Fruit fly (Drosophila melanogaster) whole organism, embryonic: ENCODE measurements around the gene CG14787.

Experiments used
- C15 ChIP-seq: fragments of 200-800 bp; sonication (Bioruptor generic); IDR thresholded peaks from 3 replicates; pipeline ENCODE4 v1.3.6; 2022; ENCODE audit warnings: missing biosample characterization, missing genetic modification characterization
- CG10209 ChIP-seq: fragments of 200-800 bp; sonication (Bioruptor generic); optimal IDR thresholded peaks from 3 replicates; lab custom pipeline; 2017; ENCODE audit warnings: missing biosample characterization, mild to moderate bottlenecking, missing genetic modification characterization, missing genetic modification reagents
- CG10654 ChIP-seq: fragments of 200-800 bp; sonication (Bioruptor generic); optimal IDR thresholded peaks from 2 replicates; lab custom pipeline; 2016; ENCODE audit warnings: missing biosample characterization, missing genetic modification characterization
- CG15011 ChIP-seq: fragments of 200-800 bp; sonication (Bioruptor generic); optimal IDR thresholded peaks from 3 replicates; lab custom pipeline; 2018; ENCODE audit warnings: missing biosample characterization, mild to moderate bottlenecking, missing genetic modification characterization
- CG15601 ChIP-seq: fragments of 200-800 bp; sonication (Bioruptor generic); optimal IDR thresholded peaks from 3 replicates; lab custom pipeline; 2019; ENCODE audit warnings: missing biosample characterization, mild to moderate bottlenecking, missing genetic modification characterization, moderate library complexity
- CG17612 ChIP-seq: fragments of 200-800 bp; sonication (Bioruptor generic); IDR thresholded peaks from 2 replicates; pipeline ENCODE4 v1.3.6; 2022; ENCODE audit warnings: missing biosample characterization, missing genetic modification characterization
- CG1832 ChIP-seq: fragments of 200-800 bp; sonication (Bioruptor generic); optimal IDR thresholded peaks from 2 replicates; lab custom pipeline; 2017; ENCODE audit warnings: missing biosample characterization, mild to moderate bottlenecking, missing genetic modification characterization, inconsistent platforms
- CG30403 ChIP-seq: fragments of 200-800 bp; sonication (Bioruptor generic); optimal IDR thresholded peaks from 3 replicates; lab custom pipeline; 2016; ENCODE audit warnings: missing biosample characterization, missing genetic modification characterization
- CG3065 ChIP-seq: fragments of 200-800 bp; sonication (Bioruptor generic); optimal IDR thresholded peaks from 2 replicates; lab custom pipeline; 2016; ENCODE audit warnings: missing biosample characterization, missing genetic modification characterization
- CG3726 ChIP-seq: fragments of 200-800 bp; sonication (Bioruptor generic); IDR thresholded peaks from 3 replicates; pipeline ENCODE4, ENCODE4 v1.3.6; 2022; ENCODE audit warnings: missing biosample characterization, missing genetic modification characterization
- CG4360 ChIP-seq: fragments of 200-800 bp; sonication (Bioruptor generic); IDR thresholded peaks from 2 replicates; pipeline ENCODE4 v1.3.6; 2022; ENCODE audit warnings: missing biosample characterization, missing genetic modification characterization
- CG4424 ChIP-seq: fragments of 200-800 bp; sonication (Bioruptor generic); optimal IDR thresholded peaks from 3 replicates; lab custom pipeline; 2016; ENCODE audit warnings: missing biosample characterization, missing genetic modification characterization
- CG5245 ChIP-seq: fragments of 200-800 bp; sonication (Bioruptor generic); optimal IDR thresholded peaks from 3 replicates; lab custom pipeline; 2016; ENCODE audit warnings: missing biosample characterization, missing genetic modification characterization
- CG7987 ChIP-seq: fragments of 200-800 bp; sonication (Bioruptor generic); optimal IDR thresholded peaks from 2 replicates; lab custom pipeline; 2018; ENCODE audit warnings: missing biosample characterization, mild to moderate bottlenecking, missing genetic modification characterization, moderate library complexity
- CG8290 ChIP-seq, 3 experiments: fragments of 200-800 bp; sonication (Bioruptor generic); optimal IDR thresholded peaks; 2 replicates each; lab custom pipeline; 2016 to 2019; ENCODE audit warnings: missing biosample characterization in 3 of 3, missing genetic modification characterization in 3 of 3, mild to moderate bottlenecking in 2 of 3, moderate library complexity in 1 of 3
- CG8478 ChIP-seq: fragments of >200 bp; optimal IDR thresholded peaks from 2 replicates; lab custom pipeline; 2018
- CG8944 ChIP-seq: fragments of 200-800 bp; sonication (Bioruptor generic); optimal IDR thresholded peaks from 3 replicates; lab custom pipeline; 2016; ENCODE audit warnings: missing biosample characterization, missing genetic modification characterization
- CrebB ChIP-seq: fragments of 200-800 bp; sonication (Bioruptor generic); optimal IDR thresholded peaks from 3 replicates; lab custom pipeline; 2018; ENCODE audit warnings: missing biosample characterization, mild to moderate bottlenecking, missing genetic modification characterization
- D19A ChIP-seq: fragments of 200-800 bp; optimal IDR thresholded peaks from 3 replicates; lab custom pipeline; 2019; ENCODE audit warnings: missing biosample characterization, mild to moderate bottlenecking, missing genetic modification characterization, moderate library complexity
- Dad ChIP-seq: fragments of 200-800 bp; sonication (Bioruptor generic); optimal IDR thresholded peaks from 3 replicates; lab custom pipeline; 2016; ENCODE audit warnings: missing biosample characterization, missing genetic modification characterization
- Doc3 ChIP-seq: fragments of 200-800 bp; sonication (Bioruptor generic); IDR thresholded peaks from 3 replicates; pipeline ENCODE4 v1.3.6; 2022; ENCODE audit warnings: missing biosample characterization, missing genetic modification characterization; ENCODE audit not compliant: partially characterized antibody
- Gsc ChIP-seq: fragments of 200-800 bp; sonication (Bioruptor generic); IDR thresholded peaks from 2 replicates; pipeline ENCODE4 v1.3.6; 2022; ENCODE audit warnings: missing biosample characterization, missing genetic modification characterization
- HLH54F ChIP-seq: fragments of 200-800 bp; sonication (Bioruptor generic); optimal IDR thresholded peaks from 3 replicates; lab custom pipeline; 2016; ENCODE audit warnings: missing biosample characterization, missing genetic modification characterization
- MTF-1 ChIP-seq: fragments of 200-800 bp; sonication (Bioruptor generic); optimal IDR thresholded peaks from 2 replicates; lab custom pipeline; 2018; ENCODE audit warnings: missing biosample characterization, mild to moderate bottlenecking, missing genetic modification characterization, borderline replicate concordance
- Opbp ChIP-seq: fragments of 200-800 bp; sonication (Bioruptor generic); IDR thresholded peaks from 3 replicates; pipeline ENCODE4 v1.3.6; 2022; ENCODE audit warnings: missing biosample characterization, missing genetic modification characterization; ENCODE audit not compliant: partially characterized antibody
- Optix ChIP-seq: fragments of 200-800 bp; sonication (Bioruptor generic); IDR thresholded peaks from 3 replicates; pipeline ENCODE4 v1.3.6; 2022; ENCODE audit warnings: missing biosample characterization, missing genetic modification characterization
- Poxn ChIP-seq: fragments of 200-800 bp; sonication (Bioruptor generic); IDR thresholded peaks from 2 replicates; pipeline ENCODE4 v1.3.6; 2022; ENCODE audit warnings: missing biosample characterization, missing genetic modification characterization
- Sry-β ChIP-seq: fragments of 200-800 bp; sonication (Bioruptor generic); optimal IDR thresholded peaks from 2 replicates; lab custom pipeline; 2018; ENCODE audit warnings: missing biosample characterization, mild to moderate bottlenecking, missing genetic modification characterization, moderate library complexity
- Stat92E ChIP-seq, 3 experiments: fragments of >200 bp in 2 of 3; fragments of 200-800 bp in 1 of 3; sonication (Bioruptor generic) in 1 of 3; optimal IDR thresholded peaks; 2 replicates each; lab custom pipeline; 2017 to 2019; ENCODE audit warnings: missing biosample characterization in 3 of 3, missing genetic modification characterization in 3 of 3, mild to moderate bottlenecking in 1 of 3, moderate library complexity in 1 of 3
- ase ChIP-seq: fragments of 200-800 bp; sonication (Bioruptor generic); IDR thresholded peaks from 3 replicates; pipeline ENCODE4 v1.3.6; 2022; ENCODE audit warnings: missing biosample characterization, missing genetic modification characterization
- ato ChIP-seq: fragments of 200-800 bp; sonication (Bioruptor generic); IDR thresholded peaks from 2 replicates; pipeline ENCODE4 v1.3.6; 2022; ENCODE audit warnings: missing biosample characterization, missing genetic modification characterization; ENCODE audit not compliant: partially characterized antibody
- br ChIP-seq: fragments of >200 bp; optimal IDR thresholded peaks from 2 replicates; lab custom pipeline; 2017
- crc ChIP-seq: fragments of 200-800 bp; sonication (Bioruptor generic); optimal IDR thresholded peaks from 2 replicates; lab custom pipeline; 2016; ENCODE audit warnings: missing biosample characterization, missing genetic modification characterization
- crp ChIP-seq, 2 experiments: fragments of 200-800 bp; sonication (Bioruptor generic); optimal IDR thresholded peaks; 2 replicates in 1 of 2; 3 replicates in 1 of 2; lab custom pipeline; 2017; ENCODE audit warnings: missing biosample characterization in 2 of 2, missing genetic modification characterization in 2 of 2, mild to moderate bottlenecking in 1 of 2, moderate library complexity in 1 of 2
- da ChIP-seq: fragments of 200-800 bp; sonication (Bioruptor generic); optimal IDR thresholded peaks from 2 replicates; lab custom pipeline; 2016; ENCODE audit warnings: missing biosample characterization, missing genetic modification characterization
- gcm ChIP-seq: fragments of 200-800 bp; sonication (Bioruptor generic); optimal IDR thresholded peaks from 2 replicates; lab custom pipeline; 2019; ENCODE audit warnings: missing biosample characterization, mild to moderate bottlenecking, missing genetic modification characterization, moderate library complexity
- grn ChIP-seq: fragments of 200-800 bp; sonication (Bioruptor generic); optimal IDR thresholded peaks from 3 replicates; lab custom pipeline; 2017; ENCODE audit warnings: missing biosample characterization, missing genetic modification characterization
- gsb ChIP-seq: fragments of 200-800 bp; sonication (Bioruptor generic); IDR thresholded peaks from 2 replicates; pipeline ENCODE4 v1.3.6; 2022; ENCODE audit warnings: missing biosample characterization, missing genetic modification characterization
- gsb-n ChIP-seq: fragments of 200-800 bp; sonication (Bioruptor generic); optimal IDR thresholded peaks from 3 replicates; lab custom pipeline; 2018; ENCODE audit warnings: missing biosample characterization, mild to moderate bottlenecking, missing genetic modification characterization
- hth ChIP-seq: fragments of >200 bp; optimal IDR thresholded peaks from 2 replicates; lab custom pipeline; 2017; ENCODE audit warnings: inconsistent platforms
- kay ChIP-seq: fragments of 200-800 bp; sonication (Bioruptor generic); optimal IDR thresholded peaks from 2 replicates; lab custom pipeline; 2016; ENCODE audit warnings: missing biosample characterization, missing genetic modification characterization
- kni ChIP-seq: fragments of 200-800 bp; sonication (Bioruptor generic); optimal IDR thresholded peaks from 3 replicates; lab custom pipeline; 2017; ENCODE audit warnings: mild to moderate bottlenecking, missing biosample characterization, missing genetic modification reagents, missing genetic modification characterization
- nom ChIP-seq: fragments of 200-800 bp; sonication (Bioruptor generic); optimal IDR thresholded peaks from 2 replicates; lab custom pipeline; 2017; ENCODE audit warnings: missing biosample characterization, missing genetic modification characterization, mild to moderate bottlenecking, moderate library complexity, missing genetic modification reagents
- row ChIP-seq: fragments of 200-800 bp; sonication (Bioruptor generic); IDR thresholded peaks from 3 replicates; pipeline ENCODE4 v1.3.6; 2022; ENCODE audit warnings: missing biosample characterization, missing genetic modification characterization
- scrt ChIP-seq: fragments of 200-800 bp; sonication (Bioruptor generic); optimal IDR thresholded peaks from 2 replicates; lab custom pipeline; 2018; ENCODE audit warnings: missing biosample characterization, mild to moderate bottlenecking, missing genetic modification characterization, moderate library complexity
- sima ChIP-seq: fragments of 200-800 bp; sonication (Bioruptor generic); optimal IDR thresholded peaks from 2 replicates; lab custom pipeline; 2016; ENCODE audit warnings: missing biosample characterization, missing genetic modification characterization
- so ChIP-seq: fragments of 200-800 bp; sonication (Bioruptor generic); IDR thresholded peaks from 3 replicates; pipeline ENCODE4 v1.3.6; 2022; ENCODE audit warnings: missing biosample characterization, missing genetic modification characterization
- ssp ChIP-seq: fragments of 200-800 bp; sonication (Bioruptor generic); IDR thresholded peaks from 2 replicates; pipeline ENCODE4 v1.3.6; 2022; ENCODE audit warnings: missing biosample characterization, missing genetic modification characterization
- tll ChIP-seq, 2 experiments: fragments of 200-800 bp in 1 of 2; fragments of >200 bp in 1 of 2; sonication (Bioruptor generic) in 1 of 2; optimal IDR thresholded peaks; 2 replicates each; lab custom pipeline; 2017 to 2019; ENCODE audit warnings: missing biosample characterization in 2 of 2, missing genetic modification characterization in 2 of 2, mild to moderate bottlenecking in 1 of 2, moderate library complexity in 1 of 2
- toy ChIP-seq: fragments of 200-800 bp; sonication (Bioruptor generic); IDR thresholded peaks from 2 replicates; pipeline ENCODE4 v1.3.6; 2022; ENCODE audit warnings: missing biosample characterization, missing genetic modification characterization
- vfl ChIP-seq: fragments of 200-800 bp; sonication (Bioruptor generic); optimal IDR thresholded peaks from 2 replicates; lab custom pipeline; 2016; ENCODE audit warnings: missing biosample characterization, missing genetic modification characterization
- z ChIP-seq: fragments of 200-800 bp; sonication (Bioruptor generic); IDR thresholded peaks from 3 replicates; pipeline ENCODE4 v1.3.6; 2022; ENCODE audit warnings: missing biosample characterization, missing genetic modification characterization

CG14787 gene

dm6 chrX:1476848-1477247 lies 15.4 kb upstream of the CG14787 start, which contains the start of the genes Rab27 and mei-38 (continued):
- TF ChIP-seq Optix (GFP tag; lab: Robert Waterston, UW) (no peak), z (GFP tag; lab: Robert Waterston, UW) (no peak), ase (GFP tag; lab: Robert Waterston, UW) (no peak), scrt (GFP tag; lab: Kevin White, UChicago) (no peak), CG3726 (GFP tag; lab: Robert Waterston, UW) (no peak), so (GFP tag; lab: Robert Waterston, UW) (no peak), HLH54F (GFP tag; lab: Kevin White, UChicago) (peak; percentile 54), CG5245 (GFP tag; lab: Kevin White, UChicago) (no peak), CG8478 (lab: Kevin White, UChicago) (no peak), kay (GFP tag; lab: Kevin White, UChicago) (no peak), CG15011 (no peak), CG15601 (tag; lab: Kevin White, UChicago) (no peak), tll (GFP tag; optimal IDR thresholded peaks at IDR 0.05; lab: Kevin White, UChicago) (no peak), CG1832 (GFP tag; lab: Kevin White, UChicago) (no peak), ato (GFP tag; lab: Robert Waterston, UW) (peak; percentile 33; the same call in 1 of the 2 replicates), Doc3 (GFP tag; lab: Robert Waterston, UW) (0 out of 3 replicates have a peak, but pooled peaks have one; percentile 35), Sry-β (no peak), nom (no peak), crc (GFP tag; lab: Kevin White, UChicago) (no peak), da (no peak), Gsc (GFP tag; lab: Robert Waterston, UW) (no peak), toy (no peak), CG4360 (no peak), CG10209 (GFP tag; lab: Kevin White, UChicago) (no peak), CG8290 (GFP tag; optimal IDR thresholded peaks at IDR 0.05; lab: Kevin White, UChicago) (peak; percentile 67), CG8290 (tag; optimal IDR thresholded peaks at IDR 0.05; lab: Kevin White, UChicago) (peak in 1 of 2 experiments; percentile 44), gsb-n (tag; lab: Kevin White, UChicago) (no peak), MTF-1 (no peak), gsb (GFP tag; lab: Robert Waterston, UW) (no peak), CrebB (tag; lab: Kevin White, UChicago) (no peak), crp (GFP tag; optimal IDR thresholded peaks at IDR 0.05; lab: Kevin White, UChicago) (no peak), kni (no peak), CG3065 (GFP tag; lab: Kevin White, UChicago) (no peak), Dad (GFP tag; lab: Kevin White, UChicago) (no peak), br (lab: Kevin White, UChicago) (no peak), Poxn (GFP tag; lab: Robert Waterston, UW) (no peak), C15 (GFP tag; lab: Robert Waterston, UW) (no peak), hth (lab: Kevin White, UChicago) (no peak), CG7987 (no peak), CG8944 (GFP tag; lab: Kevin White, UChicago) (no peak), grn (GFP tag; lab: Kevin White, UChicago) (no peak), Stat92E (GFP tag; optimal IDR thresholded peaks at IDR 0.05; lab: Kevin White, UChicago) (no peak), D19A (tag; lab: Kevin White, UChicago) (no peak), Opbp (GFP tag; lab: Robert Waterston, UW) (peak; percentile 78), gcm (GFP tag; lab: Kevin White, UChicago) (no peak), vfl (GFP tag; lab: Kevin White, UChicago) (peak; percentile 20), CG4424 (GFP tag; lab: Kevin White, UChicago) (peak; percentile 7), CG10654 (GFP tag; lab: Kevin White, UChicago) (no peak), CG17612 (GFP tag; lab: Robert Waterston, UW) (no peak), CG30403 (GFP tag; lab: Kevin White, UChicago) (peak; percentile 19), sima (GFP tag; lab: Kevin White, UChicago) (no peak), ssp (GFP tag; lab: Robert Waterston, UW) (no peak), row (GFP tag; lab: Robert Waterston, UW) (peak; percentile 8; the same call in 1 of the 3 replicates)
